Worm (Caenorhabditis elegans) whole organism, early embryonic: ENCODE data around the gene rga-8.

Source experiments
- B0310.2 ChIP-seq: sonication (generic microtip); optimal IDR thresholded peaks from 2 replicates; lab custom pipeline; 2016; ENCODE audit warnings: mild to moderate bottlenecking, missing genetic modification characterization, missing compliant biosample characterization
- F13C5.2 ChIP-seq: sonication (generic microtip); optimal IDR thresholded peaks from 2 replicates; lab custom pipeline; 2017; ENCODE audit warnings: mild to moderate bottlenecking, missing genetic modification characterization, inconsistent platforms, missing compliant biosample characterization
- aly-1 ChIP-seq: sonication (generic microtip); optimal IDR thresholded peaks from 2 replicates; lab custom pipeline; 2016; ENCODE audit warnings: missing genetic modification characterization, missing compliant biosample characterization
- ama-1 ChIP-seq: fragments of 150-350 bp; optimal IDR thresholded peaks from 2 replicates; lab custom pipeline; 2014
- ceh-13 ChIP-seq: fragments of 200-800 bp; sonication (Bioruptor generic); optimal IDR thresholded peaks from 2 replicates; lab custom pipeline; 2018; ENCODE audit warnings: mild to moderate bottlenecking, missing genetic modification characterization, missing compliant biosample characterization
- flt-1 ChIP-seq: fragments of 200-800 bp; sonication (Bioruptor generic); IDR thresholded peaks from 2 replicates; pipeline ENCODE4 v1.3.6; 2022; ENCODE audit warnings: missing genetic modification characterization, missing compliant biosample characterization
- hmbx-1 ChIP-seq: sonication (generic microtip); optimal IDR thresholded peaks from 2 replicates; lab custom pipeline; 2016; ENCODE audit warnings: mild to moderate bottlenecking, missing genetic modification characterization, missing compliant biosample characterization
- pes-1 ChIP-seq: fragments of 200-800 bp; sonication (Bioruptor generic); IDR thresholded peaks from 2 replicates; pipeline ENCODE4 v1.3.6; 2022; ENCODE audit warnings: missing genetic modification reagents, missing genetic modification characterization, missing compliant biosample characterization
- scrt-1 ChIP-seq: fragments of 200-800 bp; sonication (Bioruptor generic); IDR thresholded peaks from 2 replicates; pipeline ENCODE4 v1.3.6; 2022; ENCODE audit warnings: missing genetic modification characterization, missing compliant biosample characterization
- sea-1 ChIP-seq: fragments of 200-800 bp; sonication (Bioruptor generic); conservative IDR thresholded peaks from 2 replicates; pipeline ENCODE4 v1.3.6; 2022; ENCODE audit warnings: missing genetic modification characterization, missing compliant biosample characterization
- tbx-11 ChIP-seq: fragments of 200-800 bp; sonication (Bioruptor generic); IDR thresholded peaks from 2 replicates; pipeline ENCODE4 v1.3.6; 2022; ENCODE audit warnings: missing genetic modification characterization, missing compliant biosample characterization
- tbx-37 ChIP-seq: fragments of 200-800 bp; sonication (Bioruptor generic); conservative IDR thresholded peaks from 2 replicates; pipeline ENCODE4 v1.3.6; 2022; ENCODE audit warnings: missing genetic modification reagents, missing genetic modification characterization, missing compliant biosample characterization
- tra-4 ChIP-seq: sonication (generic microtip); optimal IDR thresholded peaks from 2 replicates; lab custom pipeline; 2017; ENCODE audit warnings: missing genetic modification characterization, missing compliant biosample characterization

DNA sequence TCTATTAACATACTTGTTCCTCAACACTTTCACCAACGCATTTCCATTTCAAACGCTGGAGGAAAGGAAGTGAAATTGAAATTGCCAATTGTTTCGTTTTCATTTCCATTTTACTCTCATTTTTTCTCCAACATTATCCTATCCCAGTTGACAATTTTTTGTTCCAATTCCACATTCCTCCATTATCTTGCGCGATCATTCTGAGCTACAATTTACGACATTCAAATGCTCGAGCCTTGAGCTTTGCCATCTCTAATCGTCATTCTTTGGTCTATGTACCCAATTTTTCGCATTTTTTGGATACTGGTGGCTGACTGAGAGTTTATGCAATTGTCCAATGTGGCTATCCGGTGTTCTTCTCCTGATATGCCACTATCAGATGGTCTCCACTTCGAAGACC, 30.0 kb downstream of the rga-8 start, which contains the start of gene Y34B4A.10:
- TF ChIP-seq ama-1 (lab: Kevin White, UChicago) (no peak), flt-1 (GFP tag; lab: Robert Waterston, UW) (no peak), tra-4 (tag; lab: Kevin White, UChicago) (no peak), scrt-1 (GFP tag; lab: Robert Waterston, UW) (no peak), hmbx-1 (tag; lab: Kevin White, UChicago) (no peak), ceh-13 (GFP tag; lab: Kevin White, UChicago) (no peak), B0310.2 (tag; lab: Kevin White, UChicago) (no peak), tbx-11 (GFP tag; lab: Robert Waterston, UW) (no peak), pes-1 (GFP tag; lab: Robert Waterston, UW) (no peak), tbx-37 (GFP tag; lab: Robert Waterston, UW) (no peak), sea-1 (GFP tag; lab: Robert Waterston, UW) (no peak), aly-1 (tag; lab: Kevin White, UChicago) (no peak), F13C5.2 (tag; lab: Kevin White, UChicago) (no peak)
